Worm (Caenorhabditis elegans): ENCODE measurements around the gene pitr-4.

pitr-4 gene

ce11 chrV:9622338-9622737, 39.1 kb downstream of the pitr-4 start:
- 0 out of 2 replicates have a peak, but pooled peaks have one; percentile 10 for TF ChIP-seq hlh-26 (GFP tag; conservative IDR thresholded peaks at IDR 0.05)
- TF ChIP-seq zfh-2 (GFP tag; conservative IDR thresholded peaks at IDR 0.05) = peak; percentile 76
- peak; percentile 79; the same call in 1 of the 2 replicates for TF ChIP-seq egrh-3 (GFP tag; IDR thresholded peaks at IDR 0.05)

ce11 chrV:9621437-9621836, 40.0 kb downstream of the pitr-4 start:
- TF ChIP-seq hsf-1 (GFP tag; IDR thresholded peaks at IDR 0.05) = no peak
- TF ChIP-seq nhr-80 (tag; optimal IDR thresholded peaks at IDR 0.05) = no peak
- no peak for TF ChIP-seq rec-8 (tag; optimal IDR thresholded peaks at IDR 0.05)
- TF ChIP-seq egl-18 (GFP tag; IDR thresholded peaks at IDR 0.05) = no peak
- no peak for TF ChIP-seq snpc-4 (GFP tag; optimal IDR thresholded peaks at IDR 0.05)
- TF ChIP-seq snpc-4 (tag; optimal IDR thresholded peaks at IDR 0.05) = no peak
- no peak for TF ChIP-seq ztf-25 (GFP tag; IDR thresholded peaks at IDR 0.05)

DNA sequence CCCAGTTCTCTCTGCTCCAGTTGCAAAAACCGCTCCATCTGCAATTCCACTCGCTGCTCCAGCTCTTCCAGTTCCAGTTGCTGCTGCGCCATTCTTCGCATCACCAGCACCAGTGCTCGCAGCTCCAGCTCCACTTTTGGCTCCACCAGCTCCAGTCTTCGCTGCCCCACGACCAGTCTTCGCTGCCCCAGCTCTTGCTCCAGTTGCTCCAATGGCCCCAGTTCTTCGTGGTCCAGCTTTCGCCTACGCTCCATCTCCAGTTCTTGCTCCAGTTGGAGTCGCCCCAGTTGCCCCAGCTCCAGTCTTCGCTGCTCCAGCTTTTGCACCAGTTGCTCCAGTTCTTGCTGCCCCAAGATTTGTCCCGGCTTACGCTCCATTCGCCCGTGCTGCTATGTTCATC, 41.0 kb downstream of the pitr-4 start:
- TF ChIP-seq nhr-120 (GFP tag; IDR thresholded peaks at IDR 0.05) (0 out of 2 replicates have a peak, but pooled peaks have one; percentile 41), nfyb-1 (GFP tag; IDR thresholded peaks at IDR 0.05) (0 out of 2 replicates have a peak, but pooled peaks have one; percentile 35), B0336.3 (GFP tag; IDR thresholded peaks at IDR 0.05) (no peak), Y67H2A.10 (GFP tag; conservative IDR thresholded peaks at IDR 0.05) (no peak), egrh-3 (GFP tag; IDR thresholded peaks at IDR 0.05) (peak; percentile 86), zfh-2 (GFP tag; conservative IDR thresholded peaks at IDR 0.05) (peak; percentile 84), aptf-3 (GFP tag; IDR thresholded peaks at IDR 0.05) (0 out of 2 replicates have a peak, but pooled peaks have one; percentile 61), madf-3 (GFP tag; IDR thresholded peaks at IDR 0.05) (0 out of 2 replicates have a peak, but pooled peaks have one; percentile 23), fkh-3 (tag; optimal IDR thresholded peaks at IDR 0.05) (no peak)

- TF ChIP-seq let-607 (tag; optimal IDR thresholded peaks at IDR 0.05) (no peak), F10E7.11 (tag; optimal IDR thresholded peaks at IDR 0.05) (no peak), aptf-3 (GFP tag; IDR thresholded peaks at IDR 0.05) (no peak), D2030.7 (GFP tag; IDR thresholded peaks at IDR 0.05) (no peak), gei-17 (GFP tag; optimal IDR thresholded peaks at IDR 0.05) (no peak), unc-130 (GFP tag; optimal IDR thresholded peaks at IDR 0.05) (no peak), attf-6 (GFP tag; IDR thresholded peaks at IDR 0.05) (no peak)
These were observed 41.6 kb downstream of the pitr-4 start, which contains the start of gene idpc-6 for ce11 chrV:9619850-9620249. Gene idpc-6, plus strand, starts transcription at chrV:9620150.

DNA sequence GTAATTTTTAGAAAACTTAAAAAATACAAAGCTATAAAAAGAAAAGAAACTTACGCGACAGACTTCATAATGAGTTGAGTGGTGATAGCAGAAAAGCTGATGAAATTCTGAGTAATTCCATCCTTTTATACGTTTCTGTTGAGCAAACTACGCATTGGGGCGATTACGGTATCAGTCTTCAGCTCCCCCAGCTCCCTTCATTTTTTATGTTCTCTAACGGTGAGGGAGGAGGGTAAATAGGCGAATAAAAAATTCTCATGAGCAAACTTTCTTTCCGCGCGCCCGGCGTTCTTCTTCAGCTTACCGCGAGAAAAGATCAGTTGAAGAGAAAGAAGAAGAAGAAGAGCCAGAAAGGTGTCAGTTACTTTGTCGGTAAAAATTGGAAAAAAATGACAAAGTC, 42.5 kb downstream of the pitr-4 start, which contains the start of gene idpc-7:
TSS of gene idpc-7 (minus strand) at position 101 of the 400 bp plus-strand sequence.
- TF ChIP-seq madf-10 (tag; optimal IDR thresholded peaks at IDR 0.05) (no peak), die-1 (tag; optimal IDR thresholded peaks at IDR 0.05) (no peak), lir-1 (GFP tag; conservative IDR thresholded peaks at IDR 0.05) (no peak), zim-3 (tag; optimal IDR thresholded peaks at IDR 0.05) (no peak), mes-4 (tag; optimal IDR thresholded peaks at IDR 0.05) (no peak), sdz-38 (tag; optimal IDR thresholded peaks at IDR 0.05) (no peak), zfh-2 (GFP tag; conservative IDR thresholded peaks at IDR 0.05) (no peak), Y67H2A.10 (GFP tag; conservative IDR thresholded peaks at IDR 0.05) (no peak), bed-1 (GFP tag; IDR thresholded peaks at IDR 0.05) (no peak), hmg-1.2 (GFP tag; IDR thresholded peaks at IDR 0.05) (no peak), lsy-27 (tag; optimal IDR thresholded peaks at IDR 0.05; ENCODE audit: borderline replicate concordance, insufficient read depth) (no peak), rpc-1 (optimal IDR thresholded peaks at IDR 0.05) (no peak), rpc-1 (tag; optimal IDR thresholded peaks at IDR 0.05) (no peak), mel-28 (tag; optimal IDR thresholded peaks at IDR 0.05; ENCODE audit: borderline replicate concordance) (no peak)

All from whole organism, young adult.